Fruit fly (Drosophila melanogaster): ENCODE data around the gene CG44094.

CG44094 gene

DNA sequence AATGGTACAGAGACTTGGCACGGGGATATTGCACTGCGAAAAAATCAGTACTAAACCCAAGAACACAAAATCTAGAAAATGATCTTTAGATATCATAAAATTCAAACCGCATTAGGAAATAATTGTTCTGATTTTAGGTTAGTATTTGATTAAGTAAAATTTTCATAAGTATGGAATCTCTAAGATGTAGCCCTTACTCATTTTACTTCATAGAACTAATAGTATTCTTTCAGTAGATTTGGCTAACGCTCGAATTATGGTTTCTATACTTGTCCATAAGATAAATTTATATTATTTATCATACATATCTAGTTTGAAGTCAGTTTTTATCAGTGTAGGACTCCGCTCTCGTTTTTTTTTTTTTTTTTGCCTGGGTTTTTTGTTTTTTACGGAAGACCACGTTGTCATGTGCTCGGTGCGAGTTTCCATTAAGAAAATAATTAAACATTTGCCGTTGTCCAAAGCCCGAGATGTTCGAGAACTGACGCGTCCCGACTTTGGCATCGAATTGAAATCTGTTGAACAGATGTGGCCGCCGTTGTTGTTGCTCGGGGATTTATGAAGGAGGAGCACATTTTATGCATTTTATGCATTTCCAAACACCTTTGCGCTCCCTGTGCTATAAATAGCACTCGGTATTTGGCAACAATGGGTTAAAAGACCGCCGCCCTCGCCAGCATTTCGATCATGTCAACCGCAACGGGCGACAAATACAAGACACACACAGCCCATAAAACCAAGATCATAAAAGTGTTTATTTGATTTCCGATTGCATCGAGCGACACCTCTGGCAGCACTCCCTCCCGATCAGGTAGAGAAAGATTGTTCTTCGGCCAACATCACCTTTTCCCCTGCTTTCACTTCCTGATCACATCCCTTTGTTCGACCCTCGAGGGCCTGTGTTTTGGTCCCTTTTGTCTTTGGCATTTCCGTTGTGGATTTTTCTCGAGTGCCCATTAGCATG, 10.4 kb upstream of the CG44094 start:
- no peak for TF ChIP-seq CG4496 (GFP tag; IDR thresholded peaks at IDR 0.05)
- no peak for TF ChIP-seq Ets98B (GFP tag; IDR thresholded peaks at IDR 0.05)
- TF ChIP-seq CG14655 (GFP tag; optimal IDR thresholded peaks at IDR 0.05) = no peak
- TF ChIP-seq CG17806 (tag; optimal IDR thresholded peaks at IDR 0.05) = no peak
- TF ChIP-seq CG13204 (GFP tag; optimal IDR thresholded peaks at IDR 0.05) = no peak
- TF ChIP-seq CG8301 (tag; optimal IDR thresholded peaks at IDR 0.05) = no peak
- no peak for TF ChIP-seq Pif1A (GFP tag; optimal IDR thresholded peaks at IDR 0.05)
- TF ChIP-seq gl (tag; optimal IDR thresholded peaks at IDR 0.05) = no peak
- no peak for TF ChIP-seq D1 (tag; optimal IDR thresholded peaks at IDR 0.05)
- TF ChIP-seq EcR (GFP tag; optimal IDR thresholded peaks at IDR 0.05) = no peak
- TF ChIP-seq CG10348 (GFP tag; IDR thresholded peaks at IDR 0.05) = no peak
- TF ChIP-seq CG9948 (tag; optimal IDR thresholded peaks at IDR 0.05) = no peak

dm6 chr3R:14580045-14580579, 3.7 kb upstream of the CG44094 start:
- TF ChIP-seq CG9948 (tag; optimal IDR thresholded peaks at IDR 0.05) (no peak), CG8159 (tag; optimal IDR thresholded peaks at IDR 0.05) (no peak)

dm6 chr3R:14577803-14578493, 1.5 kb upstream of the CG44094 start:
- TF ChIP-seq CG14655 (GFP tag; optimal IDR thresholded peaks at IDR 0.05) = peak; percentile 4
- peak; percentile 47 for TF ChIP-seq CG15710 (tag; optimal IDR thresholded peaks at IDR 0.05)
- no peak for TF ChIP-seq D1 (tag; optimal IDR thresholded peaks at IDR 0.05)
- TF ChIP-seq CG9948 (tag; optimal IDR thresholded peaks at IDR 0.05) = peak; percentile 32
- peak; percentile 36; the same call in 1 of the 2 replicates for TF ChIP-seq CG32121 (GFP tag; IDR thresholded peaks at IDR 0.05)
- peak; percentile 46 for TF ChIP-seq CG8159 (tag; optimal IDR thresholded peaks at IDR 0.05)
- TF ChIP-seq Snoo (tag; optimal IDR thresholded peaks at IDR 0.05) = peak; percentile 3
- peak; percentile 0 for TF ChIP-seq CG34367 (tag; optimal IDR thresholded peaks at IDR 0.05)
- TF ChIP-seq EcR (GFP tag; optimal IDR thresholded peaks at IDR 0.05) = no peak

DNA sequence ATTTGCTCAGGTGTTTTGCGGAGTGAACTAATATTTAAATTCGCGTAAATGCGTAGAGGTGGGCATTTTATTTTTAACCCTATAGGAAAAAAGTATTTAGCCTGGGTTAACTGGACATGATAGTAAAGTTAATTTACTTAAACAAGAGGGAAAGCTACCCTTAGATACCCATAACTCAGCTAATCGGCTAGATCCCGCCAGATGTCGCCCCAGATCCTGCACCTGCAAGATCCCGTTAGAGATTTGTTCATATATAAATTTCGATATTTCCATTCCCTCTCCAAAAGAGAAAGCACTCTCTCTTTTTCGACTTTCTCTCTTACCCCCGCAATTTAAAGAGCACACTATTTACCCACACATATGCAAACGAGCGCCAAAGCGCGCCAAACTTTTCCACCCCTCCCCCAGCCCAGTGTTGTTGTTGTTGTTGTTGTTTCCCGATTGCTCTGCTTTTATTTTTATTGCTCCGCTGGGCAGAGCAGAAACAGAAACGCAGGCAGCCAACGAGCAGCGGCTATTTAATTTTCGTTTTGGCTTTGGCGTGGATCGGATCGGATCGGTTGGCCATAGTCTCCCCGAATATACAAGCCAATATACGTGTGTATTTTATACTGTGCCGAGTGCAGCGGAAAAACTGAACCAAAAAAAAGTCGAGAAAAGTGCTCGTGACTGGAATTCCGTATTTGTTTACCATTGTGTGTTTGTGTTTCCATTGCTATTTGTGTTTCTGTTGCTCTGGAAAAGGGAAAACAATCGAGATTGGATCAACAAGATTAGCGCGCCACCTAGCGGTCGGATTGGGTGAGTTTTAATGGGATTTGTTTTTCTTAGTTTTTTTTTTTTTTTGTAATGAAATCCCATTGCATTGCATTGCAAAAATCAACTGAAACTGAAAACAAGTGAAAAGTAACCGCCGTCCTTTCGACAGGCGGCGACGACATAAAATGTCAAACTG, 558 bp upstream of the CG44094 start, which contains the start of gene stumps:
Gene stumps, plus strand, starts transcription at position 526 of the 955 bp plus-strand sequence.
- TF ChIP-seq CG4496 (GFP tag; IDR thresholded peaks at IDR 0.05) = peak; percentile 56; the same call in 2 of the 3 replicates
- TF ChIP-seq fd96Ca (GFP tag; IDR thresholded peaks at IDR 0.05) = no peak
- no peak for TF ChIP-seq CG34367 (tag; optimal IDR thresholded peaks at IDR 0.05)
- TF ChIP-seq CG8159 (tag; optimal IDR thresholded peaks at IDR 0.05) = no peak
- no peak for TF ChIP-seq CG17806 (tag; optimal IDR thresholded peaks at IDR 0.05)
- TF ChIP-seq rn (GFP tag; IDR thresholded peaks at IDR 0.05) = no peak
- TF ChIP-seq Pif1A (GFP tag; optimal IDR thresholded peaks at IDR 0.05) = no peak
- TF ChIP-seq CG12605 (GFP tag; IDR thresholded peaks at IDR 0.05) = 0 out of 2 replicates have a peak, but pooled peaks have one; percentile 21
- TF ChIP-seq CG8301 (tag; optimal IDR thresholded peaks at IDR 0.05) = peak; percentile 12
- TF ChIP-seq Ets98B (GFP tag; IDR thresholded peaks at IDR 0.05) = peak; percentile 35; the same call in 1 of the 2 replicates
- TF ChIP-seq CG13204 (GFP tag; optimal IDR thresholded peaks at IDR 0.05) = no peak
- peak; percentile 32 for TF ChIP-seq CG14655 (GFP tag; optimal IDR thresholded peaks at IDR 0.05)
- no peak for TF ChIP-seq gl (tag; optimal IDR thresholded peaks at IDR 0.05)
- TF ChIP-seq Snoo (tag; optimal IDR thresholded peaks at IDR 0.05) = no peak
- no peak for TF ChIP-seq D1 (tag; optimal IDR thresholded peaks at IDR 0.05)
- peak; percentile 74 for TF ChIP-seq CG32121 (GFP tag; IDR thresholded peaks at IDR 0.05)
- TF ChIP-seq EcR (GFP tag; optimal IDR thresholded peaks at IDR 0.05) = no peak
- TF ChIP-seq CG9948 (tag; optimal IDR thresholded peaks at IDR 0.05) = no peak
- TF ChIP-seq CG10348 (GFP tag; IDR thresholded peaks at IDR 0.05) = no peak
- no peak for TF ChIP-seq CG15710 (tag; optimal IDR thresholded peaks at IDR 0.05)
- TF ChIP-seq Pif1B (GFP tag; optimal IDR thresholded peaks at IDR 0.05) = no peak

DNA sequence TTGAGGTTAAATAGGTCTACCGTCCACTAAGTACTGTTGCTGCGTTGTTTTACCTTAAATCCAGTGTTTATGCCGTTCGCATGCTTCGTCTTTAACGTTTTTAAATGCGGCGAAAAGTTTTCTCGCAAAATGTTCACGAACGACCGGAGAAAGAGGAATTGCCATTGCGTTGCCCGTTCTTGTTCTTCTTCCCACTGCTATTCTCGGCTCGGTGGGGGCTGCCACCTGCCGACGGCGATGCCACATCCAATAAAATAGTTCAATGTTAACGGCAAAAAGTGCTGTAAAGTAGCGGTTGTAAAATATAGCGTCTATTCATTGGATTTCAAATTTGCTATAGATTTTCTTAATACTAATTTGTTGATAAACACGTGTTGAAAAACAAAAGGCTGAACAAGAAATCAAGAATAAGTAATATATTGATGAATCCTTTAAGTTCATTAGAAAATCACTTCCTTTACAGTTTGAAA, 658 bp downstream of the CG44094 start, which contains the start of gene CG7987:
Gene CG7987, minus strand, starts transcription at position 170 of the 470 bp plus-strand sequence.
- TF ChIP-seq Ets98B (GFP tag; IDR thresholded peaks at IDR 0.05) (no peak), CG4496 (GFP tag; IDR thresholded peaks at IDR 0.05) (peak; percentile 22; the same call in 1 of the 3 replicates)

Data from whole organism, pupa.